Worm (Caenorhabditis elegans) whole organism, young adult: ENCODE results near the gene C01G5.3.

Source experiments
- B0019.2 ChIP-seq: fragments of 200-800 bp; sonication (Bioruptor generic); conservative IDR thresholded peaks from 2 replicates; pipeline ENCODE4 v1.3.6; 2022; ENCODE audit warnings: missing genetic modification reagents, missing genetic modification characterization, missing compliant biosample characterization
- C06A6.2 ChIP-seq: fragments of 200-800 bp; sonication (Bioruptor generic); conservative IDR thresholded peaks from 2 replicates; pipeline ENCODE4 v1.3.6; 2022; ENCODE audit warnings: missing genetic modification characterization, missing compliant biosample characterization
- F22D6.2 ChIP-seq: sonication (generic microtip); optimal IDR thresholded peaks from 2 replicates; lab custom pipeline; 2016; ENCODE audit warnings: mild to moderate bottlenecking, missing genetic modification characterization, missing compliant biosample characterization
- F33H1.4 ChIP-seq: fragments of 200-800 bp; sonication (Bioruptor generic); IDR thresholded peaks from 2 replicates; pipeline ENCODE4 v1.3.6; 2022; ENCODE audit warnings: missing genetic modification reagents, missing genetic modification characterization, missing compliant biosample characterization
- F39B2.1 ChIP-seq: fragments of 200-800 bp; sonication (Bioruptor generic); IDR thresholded peaks from 2 replicates; pipeline ENCODE4 v1.3.6; 2022; ENCODE audit warnings: missing genetic modification reagents, missing genetic modification characterization, missing compliant biosample characterization
- F49E8.2 ChIP-seq: sonication (generic microtip); optimal IDR thresholded peaks from 3 replicates; lab custom pipeline; 2017; ENCODE audit warnings: missing genetic modification characterization, mild to moderate bottlenecking, missing compliant biosample characterization, antibody characterized with exemption, moderate library complexity; ENCODE audit not compliant: insufficient read depth
- F55B11.4 ChIP-seq: sonication (generic microtip); optimal IDR thresholded peaks from 2 replicates; lab custom pipeline; 2016; ENCODE audit warnings: missing compliant biosample characterization, missing genetic modification characterization, borderline replicate concordance; ENCODE audit not compliant: insufficient read depth
- Y53G8AR.9 ChIP-seq: fragments of 200-800 bp; sonication (Bioruptor generic); conservative IDR thresholded peaks from 2 replicates; pipeline ENCODE4 v1.3.6; 2022; ENCODE audit warnings: missing genetic modification reagents, missing genetic modification characterization, missing compliant biosample characterization
- Y95B8A.8 ChIP-seq: fragments of 200-800 bp; sonication (Bioruptor generic); IDR thresholded peaks from 2 replicates; pipeline ENCODE4 v1.3.6; 2022; ENCODE audit warnings: missing genetic modification reagents, missing genetic modification characterization, missing compliant biosample characterization
- akir-1 ChIP-seq: fragments of 200-800 bp; sonication (Bioruptor generic); optimal IDR thresholded peaks from 2 replicates; lab custom pipeline; 2018; ENCODE audit warnings: mild to moderate bottlenecking, missing genetic modification characterization, moderate library complexity, missing compliant biosample characterization
- aptf-2 ChIP-seq: fragments of 200-800 bp; sonication (Bioruptor generic); conservative IDR thresholded peaks from 2 replicates; pipeline ENCODE4 v1.3.6; 2022; ENCODE audit warnings: missing genetic modification reagents, missing genetic modification characterization, missing compliant biosample characterization
- atf-7 ChIP-seq: sonication (generic microtip); optimal IDR thresholded peaks from 2 replicates; lab custom pipeline; 2017; ENCODE audit warnings: mild to moderate bottlenecking, missing genetic modification characterization, missing compliant biosample characterization
- attf-3 ChIP-seq: fragments of 200-800 bp; sonication (Bioruptor generic); conservative IDR thresholded peaks from 2 replicates; pipeline ENCODE4 v1.3.6; 2022; ENCODE audit warnings: missing genetic modification reagents, missing genetic modification characterization, missing compliant biosample characterization
- attf-5 ChIP-seq: fragments of 200-800 bp; sonication (Bioruptor generic); optimal IDR thresholded peaks from 2 replicates; lab custom pipeline; 2018; ENCODE audit warnings: mild to moderate bottlenecking, missing genetic modification characterization, missing compliant biosample characterization
- ccch-3 ChIP-seq: fragments of 200-800 bp; sonication (Bioruptor generic); optimal IDR thresholded peaks from 2 replicates; lab custom pipeline; 2018; ENCODE audit warnings: mild to moderate bottlenecking, missing genetic modification characterization, missing compliant biosample characterization
- cebp-1 ChIP-seq, 2 experiments: fragments of 200-800 bp in 1 of 2; sonication (Bioruptor generic) in 1 of 2; sonication (generic microtip) in 1 of 2; IDR thresholded peaks in 1 of 2; optimal IDR thresholded peaks in 1 of 2; 2 replicates each; pipeline versions ENCODE4 v1.3.6 to Lab custom; 2017 to 2022; ENCODE audit warnings: missing compliant biosample characterization in 2 of 2, missing genetic modification characterization in 2 of 2, mild to moderate bottlenecking in 1 of 2, missing genetic modification reagents in 1 of 2, moderate library complexity in 1 of 2
- ceh-58 ChIP-seq: fragments of 200-800 bp; sonication (Bioruptor generic); IDR thresholded peaks from 2 replicates; pipeline ENCODE4 v1.3.6; 2022; ENCODE audit warnings: missing genetic modification characterization, missing compliant biosample characterization
- ceh-79 ChIP-seq: sonication (generic microtip); optimal IDR thresholded peaks from 2 replicates; lab custom pipeline; 2017; ENCODE audit warnings: mild to moderate bottlenecking, missing genetic modification characterization, missing compliant biosample characterization
- dpff-1 ChIP-seq: sonication (generic microtip); optimal IDR thresholded peaks from 2 replicates; lab custom pipeline; 2017; ENCODE audit warnings: mild to moderate bottlenecking, missing genetic modification characterization, missing compliant biosample characterization
- dpl-1 ChIP-seq: fragments of 150-350 bp; optimal IDR thresholded peaks from 2 replicates; lab custom pipeline; 2014; ENCODE audit warnings: missing biosample characterization, missing genetic modification reagents, missing genetic modification characterization
- efl-1 ChIP-seq: fragments of 150-350 bp; optimal IDR thresholded peaks from 2 replicates; lab custom pipeline; 2014; ENCODE audit warnings: missing biosample characterization, missing genetic modification reagents, missing genetic modification characterization
- egl-44 ChIP-seq: fragments of 200-800 bp; sonication (Bioruptor generic); IDR thresholded peaks from 2 replicates; pipeline ENCODE4 v1.3.6; 2022; ENCODE audit warnings: missing genetic modification reagents, missing genetic modification characterization, missing compliant biosample characterization
- hmg-1.2 ChIP-seq: fragments of 200-800 bp; sonication (Bioruptor generic); IDR thresholded peaks from 2 replicates; pipeline ENCODE4 v1.3.6; 2022; ENCODE audit warnings: missing genetic modification reagents, missing genetic modification characterization, missing compliant biosample characterization
- hrde-1 ChIP-seq: sonication (generic microtip); optimal IDR thresholded peaks from 2 replicates; lab custom pipeline; 2016; ENCODE audit warnings: missing genetic modification characterization, mild to moderate bottlenecking, missing compliant biosample characterization, moderate library complexity, missing genotype, missing genetic modification reagents, borderline replicate concordance
- hsf-1 ChIP-seq: fragments of 200-800 bp; sonication (Bioruptor generic); IDR thresholded peaks from 2 replicates; pipeline ENCODE4 v1.3.6; 2022; ENCODE audit warnings: missing genetic modification reagents, missing genetic modification characterization, missing compliant biosample characterization
- lag-1 ChIP-seq: fragments of 200-800 bp; sonication (Bioruptor generic); IDR thresholded peaks from 2 replicates; pipeline ENCODE4 v1.3.6; 2022; ENCODE audit warnings: missing genetic modification reagents, missing genetic modification characterization, missing compliant biosample characterization
- lin-26 ChIP-seq: fragments of 200-800 bp; sonication (Bioruptor generic); IDR thresholded peaks from 2 replicates; pipeline ENCODE4 v1.3.6; 2022; ENCODE audit warnings: missing genetic modification reagents, missing genetic modification characterization, missing compliant biosample characterization
- lin-35 ChIP-seq, 3 experiments: fragments of 150-350 bp in 2 of 3; sonication (generic microtip) in 1 of 3; optimal IDR thresholded peaks; 2 replicates each; lab custom pipeline; 2014 to 2018; ENCODE audit warnings: missing biosample characterization in 3 of 3, missing genetic modification characterization in 3 of 3, missing genetic modification reagents in 3 of 3
- lin-54 ChIP-seq: fragments of 200-800 bp; sonication (Bioruptor generic); optimal IDR thresholded peaks from 2 replicates; lab custom pipeline; 2018; ENCODE audit warnings: mild to moderate bottlenecking, missing genetic modification characterization, missing compliant biosample characterization
- mcd-1 ChIP-seq: fragments of 200-800 bp; sonication (Bioruptor generic); IDR thresholded peaks from 2 replicates; pipeline ENCODE4 v1.3.6; 2022; ENCODE audit warnings: missing genetic modification reagents, missing genetic modification characterization, missing compliant biosample characterization
- mel-28 ChIP-seq: sonication (generic microtip); optimal IDR thresholded peaks from 2 replicates; lab custom pipeline; 2016; ENCODE audit warnings: borderline replicate concordance, mild to moderate bottlenecking, missing genetic modification characterization, missing compliant biosample characterization
- nfya-1 ChIP-seq: sonication (generic microtip); optimal IDR thresholded peaks from 2 replicates; lab custom pipeline; 2017; ENCODE audit warnings: antibody characterized with exemption, missing compliant biosample characterization, missing genetic modification characterization, borderline replicate concordance; ENCODE audit not compliant: insufficient read depth
- nhr-120 ChIP-seq: fragments of 200-800 bp; sonication (Bioruptor generic); IDR thresholded peaks from 2 replicates; pipeline ENCODE4 v1.3.6; 2022; ENCODE audit warnings: missing genetic modification characterization, missing compliant biosample characterization
- nhr-179 ChIP-seq: sonication (generic microtip); optimal IDR thresholded peaks from 2 replicates; lab custom pipeline; 2016; ENCODE audit warnings: mild to moderate bottlenecking, missing genetic modification characterization, missing compliant biosample characterization
- nhr-90 ChIP-seq: sonication (generic microtip); optimal IDR thresholded peaks from 2 replicates; lab custom pipeline; 2016; ENCODE audit warnings: missing genotype, mild to moderate bottlenecking, missing genetic modification characterization, missing compliant biosample characterization
- pbrm-1 ChIP-seq: fragments of 200-800 bp; sonication (Bioruptor generic); IDR thresholded peaks from 2 replicates; pipeline ENCODE4 v1.3.6; 2022; ENCODE audit warnings: missing genetic modification reagents, missing genetic modification characterization, missing compliant biosample characterization
- rec-8 ChIP-seq, 2 experiments: sonication (generic microtip); optimal IDR thresholded peaks; 2 replicates each; lab custom pipeline; 2016; ENCODE audit warnings: mild to moderate bottlenecking in 2 of 2, missing genetic modification characterization in 2 of 2, missing genetic modification reagents in 2 of 2, missing genotype in 2 of 2, missing biosample characterization in 1 of 2, missing compliant biosample characterization in 1 of 2, moderate library complexity in 1 of 2
- repo-1 ChIP-seq: sonication (generic microtip); optimal IDR thresholded peaks from 2 replicates; lab custom pipeline; 2017; ENCODE audit warnings: mild to moderate bottlenecking, missing genetic modification characterization, missing compliant biosample characterization
- sdz-38 ChIP-seq: sonication (generic microtip); optimal IDR thresholded peaks from 2 replicates; lab custom pipeline; 2016; ENCODE audit warnings: missing genotype, missing genetic modification characterization, missing compliant biosample characterization
- snpc-1.1 ChIP-seq: sonication (generic microtip); optimal IDR thresholded peaks from 2 replicates; lab custom pipeline; 2017; ENCODE audit warnings: missing genetic modification characterization, mild to moderate bottlenecking, missing compliant biosample characterization, antibody characterized with exemption, moderate library complexity, missing genotype, missing genetic modification reagents; ENCODE audit not compliant: insufficient read depth
- snpc-3.4 ChIP-seq: sonication (generic microtip); optimal IDR thresholded peaks from 2 replicates; lab custom pipeline; 2017; ENCODE audit warnings: missing genetic modification characterization, mild to moderate bottlenecking, missing compliant biosample characterization, antibody characterized with exemption, moderate library complexity, missing genotype, missing genetic modification reagents
- snpc-4 ChIP-seq, 5 experiments: fragments of 150-350 bp in 1 of 5; sonication (generic microtip) in 4 of 5; optimal IDR thresholded peaks; 2 replicates each; lab custom pipeline; 2014 to 2018; ENCODE audit warnings: missing genetic modification characterization in 5 of 5, missing biosample characterization in 3 of 5, antibody characterized with exemption in 2 of 5, mild to moderate bottlenecking in 2 of 5, missing compliant biosample characterization in 2 of 5, missing genotype in 2 of 5, moderate library complexity in 2 of 5, missing genetic modification reagents in 1 of 5
- tbp1 ChIP-seq: fragments of 200-800 bp; sonication (Bioruptor generic); optimal IDR thresholded peaks from 2 replicates; lab custom pipeline; 2018; ENCODE audit warnings: mild to moderate bottlenecking, missing genetic modification characterization, missing compliant biosample characterization
- unc-62 ChIP-seq: fragments of 150-350 bp; optimal IDR thresholded peaks from 2 replicates; lab custom pipeline; 2014; ENCODE audit warnings: missing biosample characterization, missing genetic modification reagents, missing genetic modification characterization
- ztf-3 ChIP-seq: fragments of 200-800 bp; sonication (Bioruptor generic); optimal IDR thresholded peaks from 2 replicates; lab custom pipeline; 2018; ENCODE audit warnings: mild to moderate bottlenecking, missing genetic modification characterization, missing compliant biosample characterization

Gene C01G5.3

DNA sequence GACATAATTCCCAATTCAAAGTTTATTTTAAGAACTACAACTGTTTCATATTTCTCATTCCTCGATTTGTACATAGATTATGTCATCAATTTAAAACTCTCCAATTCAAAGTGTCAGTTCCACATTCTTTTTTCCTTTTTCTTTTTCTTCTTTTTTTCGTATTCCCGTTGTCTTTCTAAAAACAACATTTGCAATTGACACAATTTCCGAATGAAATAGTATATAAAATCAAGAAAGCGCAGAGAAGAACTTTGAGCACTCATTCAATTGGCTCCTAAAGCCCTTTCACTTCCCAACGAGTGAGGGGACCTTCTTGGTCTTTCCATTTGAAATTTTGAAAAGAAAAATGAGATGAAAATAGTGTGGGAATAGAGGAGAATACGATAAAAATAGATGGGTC, 11.4 kb downstream of the C01G5.3 start:
- TF ChIP-seq repo-1 (tag; lab: Kevin White, UChicago) (no peak), F22D6.2 (no peak), attf-5 (no peak), hmg-1.2 (no peak), attf-3 (no peak), egl-44 (no peak), nhr-179 (tag; lab: Kevin White, UChicago) (no peak), sdz-38 (tag; lab: Kevin White, UChicago) (no peak), F39B2.1 (no peak), lin-26 (GFP tag; lab: Robert Waterston, UW) (no peak), cebp-1 (GFP tag; IDR thresholded peaks at IDR 0.05; lab: Robert Waterston, UW) (no peak), cebp-1 (tag; optimal IDR thresholded peaks at IDR 0.05; lab: Kevin White, UChicago) (no peak), nhr-90 (no peak), F55B11.4 (tag; lab: Kevin White, UChicago) (no peak), unc-62 (GFP tag; lab: Kevin White, UChicago) (no peak), atf-7 (tag; lab: Kevin White, UChicago) (no peak), lin-35 (GFP tag; optimal IDR thresholded peaks at IDR 0.05; lab: Kevin White, UChicago) (no peak), ccch-3 (GFP tag; lab: Kevin White, UChicago) (no peak), pbrm-1 (GFP tag; lab: Robert Waterston, UW) (no peak), hrde-1 (tag; lab: Kevin White, UChicago) (no peak), efl-1 (GFP tag; lab: Kevin White, UChicago) (no peak)

- TF ChIP-seq lin-35 (GFP tag; optimal IDR thresholded peaks at IDR 0.05; lab: Kevin White, UChicago) (peak in 1 of 3 experiments; percentile 90), ceh-79 (tag; lab: Kevin White, UChicago) (no peak), nfya-1 (tag; lab: Kevin White, UChicago) (no peak), dpl-1 (GFP tag; lab: Kevin White, UChicago) (peak; percentile 52), mcd-1 (GFP tag; lab: Robert Waterston, UW) (peak; percentile 87), rec-8 (tag; optimal IDR thresholded peaks at IDR 0.05; lab: Kevin White, UChicago) (no peak), ceh-58 (no peak), mel-28 (tag; lab: Kevin White, UChicago) (no peak), F49E8.2 (tag; lab: Kevin White, UChicago) (no peak), Y95B8A.8 (GFP tag; lab: Robert Waterston, UW) (no peak), efl-1 (GFP tag; lab: Kevin White, UChicago) (peak; percentile 72), snpc-4 (GFP tag; optimal IDR thresholded peaks at IDR 0.05; lab: Kevin White, UChicago) (no peak), snpc-4 (tag; optimal IDR thresholded peaks at IDR 0.05; lab: Kevin White, UChicago) (peak in 2 of 4 experiments; percentile 74 to 83), F33H1.4 (GFP tag; lab: Robert Waterston, UW) (peak; percentile 18; the same call in 1 of the 2 replicates), aptf-2 (GFP tag; lab: Robert Waterston, UW) (no peak), hsf-1 (GFP tag; lab: Robert Waterston, UW) (no peak), F22D6.2 (no peak), ztf-3 (GFP tag; lab: Kevin White, UChicago) (no peak), B0019.2 (GFP tag; lab: Robert Waterston, UW) (no peak), repo-1 (tag; lab: Kevin White, UChicago) (no peak), lin-54 (GFP tag; lab: Kevin White, UChicago) (peak; percentile 93), cebp-1 (GFP tag; IDR thresholded peaks at IDR 0.05; lab: Robert Waterston, UW) (no peak), cebp-1 (tag; optimal IDR thresholded peaks at IDR 0.05; lab: Kevin White, UChicago) (peak; percentile 37), Y53G8AR.9 (no peak), lag-1 (GFP tag; lab: Robert Waterston, UW) (no peak), snpc-3.4 (tag; lab: Kevin White, UChicago) (peak; percentile 37), C06A6.2 (GFP tag; lab: Robert Waterston, UW) (no peak), ccch-3 (GFP tag; lab: Kevin White, UChicago) (no peak), dpff-1 (no peak), akir-1 (GFP tag; lab: Kevin White, UChicago) (no peak), nhr-120 (GFP tag; lab: Robert Waterston, UW) (no peak), tbp1 (GFP tag; lab: Kevin White, UChicago) (peak; percentile 26), hmg-1.2 (peak; percentile 88), snpc-1.1 (tag; lab: Kevin White, UChicago) (no peak)
These were observed 12.6 kb downstream of the C01G5.3 start, which contains the start of gene fan-1 for ce11 chrIV:6548609-6549008. TSS of gene fan-1 (plus strand) at chrIV:6548686.
